Fruit fly (Drosophila melanogaster): ENCODE measurements around the gene GILT1.

- no peak for TF ChIP-seq CG8478 (optimal IDR thresholded peaks at IDR 0.05)
- TF ChIP-seq EcR (GFP tag; optimal IDR thresholded peaks at IDR 0.05): no peak
Observed at dm6 chr3R:13412704-13413103, 11.0 kb upstream of the GILT1 start.

Measured in whole organism.